Fruit fly (Drosophila melanogaster): ENCODE measurements around the gene CG9915.

- TF ChIP-seq rn (GFP tag; IDR thresholded peaks at IDR 0.05) = 0 out of 2 replicates have a peak, but pooled peaks have one; percentile 12
- TF ChIP-seq EcR (GFP tag; optimal IDR thresholded peaks at IDR 0.05) = peak; percentile 65
- TF ChIP-seq CG4496 (GFP tag; IDR thresholded peaks at IDR 0.05) = peak; percentile 60; the same call in 1 of the 3 replicates
- peak; percentile 31 for TF ChIP-seq CG34367 (tag; optimal IDR thresholded peaks at IDR 0.05)
- peak; percentile 35 for TF ChIP-seq CG8301 (tag; optimal IDR thresholded peaks at IDR 0.05)
These were observed 42.1 kb downstream of the CG9915 start, which contains the start of gene Mfe2 for dm6 chrX:16270795-16271194.

All from whole organism, pupa.